Fruit fly (Drosophila melanogaster): ENCODE results near the gene amd.

Gene amd

DNA sequence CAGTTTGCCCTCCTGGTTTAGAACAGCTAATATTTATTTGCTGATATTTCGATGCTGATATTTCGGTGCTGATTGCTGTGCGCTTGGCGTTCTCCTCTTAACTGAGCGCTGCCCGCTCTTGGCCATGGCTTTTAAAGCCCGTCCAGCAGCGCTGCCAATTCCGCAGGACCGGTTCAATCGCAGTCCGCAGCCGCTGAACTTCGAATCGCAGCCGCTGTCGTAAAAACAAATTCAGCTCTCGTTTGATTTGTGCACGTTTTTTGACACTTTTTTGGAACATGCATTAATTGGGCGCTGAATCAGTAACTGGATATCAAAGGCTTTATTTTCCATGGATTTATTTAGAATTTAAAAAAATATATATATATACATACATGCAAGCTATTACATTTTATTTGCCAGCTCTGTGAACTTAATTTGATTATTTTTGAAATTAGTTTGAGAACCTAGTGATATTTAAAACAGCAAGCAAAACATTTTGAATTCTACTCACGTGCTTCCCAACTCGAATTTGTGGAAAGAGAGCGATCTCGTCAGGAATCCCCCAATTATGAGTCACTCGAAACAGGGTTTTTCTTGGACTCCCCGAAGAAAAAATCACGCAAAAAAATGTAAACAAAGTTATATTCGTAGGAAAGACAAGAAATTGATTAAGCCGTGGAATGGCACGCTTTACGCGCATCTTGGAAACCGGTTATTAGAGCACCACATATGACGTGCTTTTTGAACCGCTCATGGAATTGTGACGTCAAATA is 10.4 kb downstream of the amd start, which contains the start of gene Ddc (continued):
- TF ChIP-seq net (GFP tag; optimal IDR thresholded peaks at IDR 0.05) (peak; percentile 5), CG16779 (tag; optimal IDR thresholded peaks at IDR 0.05) (no peak), Sox14 (GFP tag; optimal IDR thresholded peaks at IDR 0.05) (no peak), vri (GFP tag; optimal IDR thresholded peaks at IDR 0.05) (no peak), Hr39 (GFP tag; optimal IDR thresholded peaks at IDR 0.05) (no peak), Hr4 (GFP tag; optimal IDR thresholded peaks at IDR 0.05) (no peak), CG15336 (GFP tag; IDR thresholded peaks at IDR 0.05) (no peak), pdm3 (GFP tag; optimal IDR thresholded peaks at IDR 0.05) (no peak), CG8119 (GFP tag; IDR thresholded peaks at IDR 0.05) (no peak), CG32006 (GFP tag; optimal IDR thresholded peaks at IDR 0.05) (peak; percentile 6), fd85E (GFP tag; optimal IDR thresholded peaks at IDR 0.05) (no peak), CG6808 (GFP tag; optimal IDR thresholded peaks at IDR 0.05) (no peak), CG3919 (GFP tag; optimal IDR thresholded peaks at IDR 0.05) (peak; percentile 29), esn (GFP tag; optimal IDR thresholded peaks at IDR 0.05) (peak; percentile 6), CG6792 (GFP tag; optimal IDR thresholded peaks at IDR 0.05) (no peak), CG1621 (tag; optimal IDR thresholded peaks at IDR 0.05) (no peak), spab (GFP tag; optimal IDR thresholded peaks at IDR 0.05) (no peak), dac (GFP tag; optimal IDR thresholded peaks at IDR 0.05) (no peak), Hr38 (GFP tag; optimal IDR thresholded peaks at IDR 0.05) (no peak), fkh (GFP tag; optimal IDR thresholded peaks at IDR 0.05) (no peak), Ets21C (GFP tag; optimal IDR thresholded peaks at IDR 0.05) (no peak), CG11902 (GFP tag; optimal IDR thresholded peaks at IDR 0.05) (peak; percentile 22), CG11762 (GFP tag; optimal IDR thresholded peaks at IDR 0.05; ENCODE audit: insufficient read depth) (no peak)

DNA sequence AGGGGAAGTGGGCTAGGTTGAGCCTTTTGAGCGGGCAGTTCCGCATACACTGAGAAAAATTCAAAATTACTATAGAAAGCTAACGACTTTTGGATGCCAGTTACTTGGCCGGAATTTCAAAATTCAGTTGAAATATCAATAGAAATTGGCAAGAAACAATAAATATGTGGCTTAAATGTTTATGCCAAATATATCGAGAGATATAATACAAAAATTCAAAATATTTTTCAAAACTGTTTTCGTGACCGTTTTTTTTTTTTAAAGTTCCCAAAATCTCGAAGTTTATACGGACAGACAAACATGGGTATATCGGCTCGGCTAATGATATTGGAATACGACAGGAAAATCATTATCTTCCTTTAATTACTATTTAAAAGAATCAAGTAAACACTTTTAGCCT is 11.0 kb downstream of the amd start:
- TF ChIP-seq CG32006 (GFP tag; optimal IDR thresholded peaks at IDR 0.05) (peak; percentile 59), Eip78C (GFP tag) (peak; percentile 86), CG8119 (GFP tag; IDR thresholded peaks at IDR 0.05) (peak; percentile 57; the same call in 2 of the 3 replicates), Hr39 (GFP tag; optimal IDR thresholded peaks at IDR 0.05) (peak; percentile 1), CG10631 (GFP tag; optimal IDR thresholded peaks at IDR 0.05) (peak; percentile 56), fd59A (GFP tag; optimal IDR thresholded peaks at IDR 0.05) (peak; percentile 15), net (GFP tag; optimal IDR thresholded peaks at IDR 0.05) (no peak), pdm3 (GFP tag; optimal IDR thresholded peaks at IDR 0.05) (no peak), eg (GFP tag; IDR thresholded peaks at IDR 0.05) (peak; percentile 42), lz (GFP tag; optimal IDR thresholded peaks at IDR 0.05) (peak; percentile 24), CG16779 (tag; optimal IDR thresholded peaks at IDR 0.05) (peak; percentile 11), Eip75B (GFP tag; optimal IDR thresholded peaks at IDR 0.05) (no peak), CG34406 (GFP tag; optimal IDR thresholded peaks at IDR 0.05) (peak; percentile 23), esn (GFP tag; optimal IDR thresholded peaks at IDR 0.05) (peak; percentile 3), Met (GFP tag; optimal IDR thresholded peaks at IDR 0.05) (no peak), CG10669 (GFP tag; optimal IDR thresholded peaks at IDR 0.05) (no peak), acj6 (GFP tag; optimal IDR thresholded peaks at IDR 0.05) (peak; percentile 12), CG6276 (GFP tag; optimal IDR thresholded peaks at IDR 0.05) (no peak), CG31627 (GFP tag; optimal IDR thresholded peaks at IDR 0.05) (peak; percentile 1)

DNA sequence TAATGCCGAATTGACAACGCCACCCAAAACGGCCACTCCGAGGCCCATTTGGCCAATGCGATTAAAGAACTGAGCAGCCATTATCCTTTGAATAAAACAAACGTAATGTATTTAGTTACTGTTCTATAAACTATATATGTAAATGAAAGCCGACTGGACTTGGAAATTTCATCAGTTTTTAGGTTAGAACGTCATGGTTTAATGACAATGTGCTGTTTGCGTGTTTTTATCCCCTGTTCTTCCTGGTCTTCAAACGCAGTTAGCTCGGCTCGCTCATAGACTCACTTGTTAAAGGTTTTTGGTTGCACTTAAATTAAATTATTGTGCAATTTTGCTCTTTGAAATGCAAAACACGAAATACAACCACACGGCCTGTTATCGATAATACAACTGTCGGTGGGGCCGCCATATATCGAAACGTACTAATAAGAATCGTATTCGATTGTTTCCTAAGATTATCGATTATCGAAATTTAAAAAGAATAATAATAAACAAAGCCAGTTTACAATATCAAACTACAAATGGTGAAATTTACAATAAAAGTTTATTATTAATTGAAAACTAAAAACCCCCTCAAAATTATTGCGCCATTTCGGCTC is 13.6 kb downstream of the amd start, which contains the start of gene Phb1:
TSS of gene Phb1 (minus strand) at position 398 of the 599 bp plus-strand sequence.
- no peak for TF ChIP-seq fd59A (GFP tag; optimal IDR thresholded peaks at IDR 0.05)
- TF ChIP-seq CG4318 (GFP tag; optimal IDR thresholded peaks at IDR 0.05): no peak
- no peak for TF ChIP-seq lz (GFP tag; optimal IDR thresholded peaks at IDR 0.05)
- TF ChIP-seq CG10631 (GFP tag; optimal IDR thresholded peaks at IDR 0.05): no peak
- TF ChIP-seq dsx (GFP tag; optimal IDR thresholded peaks at IDR 0.05; ENCODE audit: poor library complexity, severe bottlenecking): no peak
- no peak for TF ChIP-seq CG3032 (tag; optimal IDR thresholded peaks at IDR 0.05)
- TF ChIP-seq CG31627 (GFP tag; optimal IDR thresholded peaks at IDR 0.05): no peak
- TF ChIP-seq Eip93F (GFP tag; optimal IDR thresholded peaks at IDR 0.05): no peak
- no peak for TF ChIP-seq pdm3 (GFP tag; optimal IDR thresholded peaks at IDR 0.05)
- TF ChIP-seq topi (GFP tag; optimal IDR thresholded peaks at IDR 0.05): no peak
- no peak for TF ChIP-seq CG9139 (GFP tag; optimal IDR thresholded peaks at IDR 0.05)
- TF ChIP-seq eg (GFP tag; IDR thresholded peaks at IDR 0.05): no peak
- TF ChIP-seq CG8119 (GFP tag; IDR thresholded peaks at IDR 0.05): no peak
- no peak for TF ChIP-seq CG16779 (tag; optimal IDR thresholded peaks at IDR 0.05)
- TF ChIP-seq Eip78C (GFP tag): no peak
- TF ChIP-seq Hr38 (GFP tag; optimal IDR thresholded peaks at IDR 0.05): no peak
- no peak for TF ChIP-seq salr (GFP tag; optimal IDR thresholded peaks at IDR 0.05)
